Worm (Caenorhabditis elegans) whole organism, mixed stage, embryonic: ENCODE measurements around the gene tbb-1.

Experiments
- bed-3 ChIP-seq: fragments of 200-800 bp; sonication (Bioruptor generic); optimal IDR thresholded peaks from 3 replicates; lab custom pipeline; 2018; ENCODE audit warnings: mild to moderate bottlenecking, missing genetic modification characterization, moderate library complexity, missing compliant biosample characterization
- ceh-43 ChIP-seq: fragments of 200-800 bp; sonication (Bioruptor generic); optimal IDR thresholded peaks from 2 replicates; lab custom pipeline; 2018; ENCODE audit warnings: mild to moderate bottlenecking, missing genetic modification characterization, moderate library complexity, missing compliant biosample characterization
- ceh-83 ChIP-seq: fragments of 200-800 bp; sonication (Bioruptor generic); optimal IDR thresholded peaks from 2 replicates; lab custom pipeline; 2018; ENCODE audit warnings: mild to moderate bottlenecking, missing genetic modification characterization, missing compliant biosample characterization
- drap-1 ChIP-seq: fragments of 200-800 bp; sonication (Bioruptor generic); optimal IDR thresholded peaks from 3 replicates; lab custom pipeline; 2018; ENCODE audit warnings: mild to moderate bottlenecking, missing genetic modification characterization, missing compliant biosample characterization
- nhr-237 ChIP-seq: fragments of 150-350 bp; optimal IDR thresholded peaks from 2 replicates; lab custom pipeline; 2014; ENCODE audit warnings: missing biosample characterization, missing genetic modification characterization
- nhr-28 ChIP-seq: fragments of 150-350 bp; optimal IDR thresholded peaks from 2 replicates; lab custom pipeline; 2014; ENCODE audit warnings: missing biosample characterization, missing genetic modification characterization
- snpc-4 ChIP-seq: fragments of 150-350 bp; optimal IDR thresholded peaks from 2 replicates; lab custom pipeline; 2014; ENCODE audit warnings: missing biosample characterization, missing genetic modification characterization
- unc-62 ChIP-seq: fragments of 150-350 bp; optimal IDR thresholded peaks from 2 replicates; lab custom pipeline; 2014; ENCODE audit warnings: missing biosample characterization, missing genetic modification reagents, missing genetic modification characterization
- ztf-11 ChIP-seq: fragments of 150-350 bp; optimal IDR thresholded peaks from 2 replicates; lab custom pipeline; 2014; ENCODE audit warnings: missing biosample characterization, missing genetic modification characterization

DNA sequence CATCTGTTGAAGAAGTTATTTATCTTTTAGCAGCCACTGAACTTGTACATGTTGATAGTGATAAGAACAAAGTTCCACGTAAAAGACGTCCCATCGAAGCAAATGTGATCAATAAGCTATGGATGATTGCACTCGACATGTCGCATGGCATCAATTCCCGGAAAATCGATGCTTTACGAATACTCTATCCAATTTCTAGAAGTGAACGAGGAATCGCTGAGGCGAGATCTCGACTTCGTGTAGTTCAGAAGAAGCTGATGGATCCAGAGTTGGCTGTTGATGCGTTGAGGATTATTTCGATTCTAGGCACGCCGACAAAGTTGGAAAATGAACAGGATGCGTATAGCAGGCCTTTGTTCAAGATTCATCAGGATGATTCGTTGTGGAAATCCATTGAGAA, 27.5 kb upstream of the tbb-1 start:
- TF ChIP-seq unc-62 (no peak), snpc-4 (no peak), nhr-28 (tag; lab: Kevin White, UChicago) (no peak), ceh-83 (GFP tag; lab: Kevin White, UChicago) (no peak), ztf-11 (tag; lab: Kevin White, UChicago) (no peak), ceh-43 (GFP tag; lab: Kevin White, UChicago) (no peak), bed-3 (no peak), drap-1 (GFP tag; lab: Kevin White, UChicago) (no peak), nhr-237 (tag; lab: Kevin White, UChicago) (no peak)
